Worm (Caenorhabditis elegans): ENCODE data around the gene gpd-1.

- TF ChIP-seq nhr-11 (tag; optimal IDR thresholded peaks at IDR 0.05) (no peak), egl-43 (GFP tag; IDR thresholded peaks at IDR 0.05) (no peak), dpl-1 (GFP tag; optimal IDR thresholded peaks at IDR 0.05) (no peak), mdl-1 (tag; optimal IDR thresholded peaks at IDR 0.05) (no peak), ZK337.2 (GFP tag; IDR thresholded peaks at IDR 0.05) (no peak), nhr-42 (GFP tag; IDR thresholded peaks at IDR 0.05) (no peak), snpc-4 (tag; optimal IDR thresholded peaks at IDR 0.05) (no peak), aly-2 (tag; optimal IDR thresholded peaks at IDR 0.05) (no peak), jun-1 (tag; optimal IDR thresholded peaks at IDR 0.05) (no peak), ceh-32 (tag; optimal IDR thresholded peaks at IDR 0.05; ENCODE audit: poor library complexity) (no peak), ceh-28 (tag; optimal IDR thresholded peaks at IDR 0.05) (no peak), nhr-48 (tag; optimal IDR thresholded peaks at IDR 0.05) (no peak), nhr-6 (tag; optimal IDR thresholded peaks at IDR 0.05) (no peak), fkh-10 (GFP tag; optimal IDR thresholded peaks at IDR 0.05) (no peak)
Measured at ce11 chrII:10421941-10422340, 28.0 kb downstream of the gpd-1 start, which contains the start of gene frpr-21.

Measured in whole organism, L4 larva.